Worm (Caenorhabditis elegans): ENCODE results near the gene gcc-2.

The gcc-2 gene

ce11 chrIII:9793592-9794417, 31.9 kb upstream of the gcc-2 start, which contains the start of the genes R10E11.9 and mcm-6:
Gene R10E11.9 (minus strand): TSS chrIII:9793642.
Gene mcm-6 (plus strand): TSS chrIII:9794367.
- peak; percentile 62 for TF ChIP-seq unc-130 (GFP tag; optimal IDR thresholded peaks at IDR 0.05)
- TF ChIP-seq dpl-1 (GFP tag; optimal IDR thresholded peaks at IDR 0.05) = peak; percentile 79
- no peak for TF ChIP-seq daf-16 (GFP tag; optimal IDR thresholded peaks at IDR 0.05)
- peak; percentile 23 for TF ChIP-seq daf-16 (tag; optimal IDR thresholded peaks at IDR 0.05)
- TF ChIP-seq nhr-28 (tag; optimal IDR thresholded peaks at IDR 0.05) = peak; percentile 70
- peak in 1 of 2 experiments; percentile 11 for TF ChIP-seq unc-62 (GFP tag; optimal IDR thresholded peaks at IDR 0.05 in 1 of 2)
- no peak for TF ChIP-seq unc-62 (tag; optimal IDR thresholded peaks at IDR 0.05)
- no peak for TF ChIP-seq mxl-2 (GFP tag; conservative IDR thresholded peaks at IDR 0.05)
- TF ChIP-seq ceh-82 (tag; optimal IDR thresholded peaks at IDR 0.05) = no peak

DNA sequence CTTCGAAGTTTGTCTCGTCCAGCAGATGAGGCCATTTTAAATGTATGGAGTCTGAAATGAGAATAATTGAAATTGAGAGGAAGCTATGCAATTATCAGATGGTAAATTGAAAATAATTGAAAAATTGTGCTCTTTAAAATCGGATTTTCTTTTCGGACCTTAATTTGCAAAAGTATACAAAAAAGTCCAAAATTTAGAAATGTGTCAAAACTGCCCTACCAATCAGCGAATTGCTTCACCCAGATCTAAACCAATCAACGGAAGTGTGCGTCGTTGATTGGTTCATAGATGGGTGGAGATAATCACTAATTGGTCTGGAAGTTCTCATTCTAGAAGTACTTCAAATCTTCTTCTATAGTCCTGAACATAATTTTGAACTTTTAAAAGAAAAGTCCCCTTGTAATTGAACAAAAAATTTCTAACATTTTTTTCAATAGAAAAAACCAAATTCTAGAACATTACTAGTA, 27.7 kb upstream of the gcc-2 start, which contains the start of gene R10E11.5:
TSS of gene R10E11.5 (minus strand) at position 51 of the 467 bp plus-strand sequence.
- TF ChIP-seq dmd-9 (GFP tag; IDR thresholded peaks at IDR 0.05) = no peak
- TF ChIP-seq madf-5 (GFP tag; IDR thresholded peaks at IDR 0.05) = no peak
- TF ChIP-seq Y75B8A.6 (GFP tag; IDR thresholded peaks at IDR 0.05) = no peak
- TF ChIP-seq ceh-82 (tag; optimal IDR thresholded peaks at IDR 0.05) = no peak
- no peak for TF ChIP-seq ceh-20 (GFP tag; IDR thresholded peaks at IDR 0.05)
- no peak for TF ChIP-seq nhr-237 (tag; optimal IDR thresholded peaks at IDR 0.05)
- TF ChIP-seq daf-16 (GFP tag; optimal IDR thresholded peaks at IDR 0.05) = no peak
- TF ChIP-seq daf-16 (tag; optimal IDR thresholded peaks at IDR 0.05) = no peak
- TF ChIP-seq mep-1 (tag; optimal IDR thresholded peaks at IDR 0.05) = no peak
- no peak for TF ChIP-seq lin-15B (tag; optimal IDR thresholded peaks at IDR 0.05)
- no peak for TF ChIP-seq snpc-1.2 (GFP tag; IDR thresholded peaks at IDR 0.05)
- TF ChIP-seq lir-3 (tag; optimal IDR thresholded peaks at IDR 0.05) = no peak
- no peak for TF ChIP-seq egl-43 (GFP tag; IDR thresholded peaks at IDR 0.05)
- no peak for TF ChIP-seq lin-13 (GFP tag; optimal IDR thresholded peaks at IDR 0.05)
- TF ChIP-seq set-16 (GFP tag; IDR thresholded peaks at IDR 0.05) = no peak
- TF ChIP-seq pqm-1 (tag; optimal IDR thresholded peaks at IDR 0.05) = no peak
- no peak for TF ChIP-seq fkh-10 (GFP tag; optimal IDR thresholded peaks at IDR 0.05)
- TF ChIP-seq lin-39 (tag; optimal IDR thresholded peaks at IDR 0.05) = no peak
- no peak for TF ChIP-seq mxl-2 (GFP tag; conservative IDR thresholded peaks at IDR 0.05)

DNA sequence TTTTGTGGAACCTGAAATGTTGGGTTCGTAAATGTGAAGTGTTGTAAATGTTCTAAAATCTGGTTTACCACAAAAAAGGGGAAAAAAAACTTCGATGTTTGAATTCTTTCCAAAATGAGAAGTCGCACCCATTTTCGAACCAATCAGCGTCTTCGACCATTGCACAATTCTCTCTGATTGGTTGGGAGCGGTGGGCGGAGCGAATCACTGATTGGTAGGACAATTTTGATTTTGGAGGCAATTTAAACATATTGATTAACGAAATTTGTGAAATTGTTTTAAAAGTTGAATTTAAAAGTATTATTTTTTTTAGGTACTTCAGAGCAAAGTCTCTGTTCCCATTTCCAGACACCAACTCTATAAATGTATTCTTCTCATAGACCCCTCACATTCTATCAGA, 27.1 kb upstream of the gcc-2 start:
- no peak for TF ChIP-seq tag-97 (GFP tag; IDR thresholded peaks at IDR 0.05)
- TF ChIP-seq ztf-7 (tag; optimal IDR thresholded peaks at IDR 0.05) = no peak
- no peak for TF ChIP-seq snpc-1.2 (GFP tag; IDR thresholded peaks at IDR 0.05)
- no peak for TF ChIP-seq snpc-4 (tag; optimal IDR thresholded peaks at IDR 0.05)

DNA sequence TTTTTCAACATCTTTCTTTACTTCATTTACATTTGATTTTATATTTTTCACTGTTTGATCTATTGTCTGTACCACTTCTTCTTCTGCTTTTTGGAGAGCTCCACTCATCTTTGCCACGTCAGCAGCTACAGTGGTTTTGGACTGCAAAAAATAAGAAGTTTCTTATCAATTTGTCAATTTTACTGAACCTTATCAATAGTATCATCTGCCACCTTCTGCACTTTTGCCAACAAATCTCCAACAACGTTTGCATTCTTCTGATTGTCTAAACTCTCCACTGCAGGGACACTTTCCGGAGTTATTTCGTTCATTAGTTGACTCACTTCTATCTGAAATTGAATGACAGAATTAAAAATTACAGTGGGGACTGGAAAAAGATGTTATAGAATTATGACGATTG, 24.8 kb upstream of the gcc-2 start:
- TF ChIP-seq nhr-25 (tag; optimal IDR thresholded peaks at IDR 0.05; ENCODE audit: borderline replicate concordance, insufficient read depth) (no peak), egl-43 (GFP tag; IDR thresholded peaks at IDR 0.05) (no peak), lsy-2 (tag; optimal IDR thresholded peaks at IDR 0.05) (peak in 1 of 2 experiments; percentile 10), daf-16 (GFP tag; optimal IDR thresholded peaks at IDR 0.05) (no peak), daf-16 (tag; optimal IDR thresholded peaks at IDR 0.05) (peak; percentile 33), ceh-82 (tag; optimal IDR thresholded peaks at IDR 0.05) (no peak), duxl-1 (tag; optimal IDR thresholded peaks at IDR 0.05; ENCODE audit: poor library complexity) (no peak), pqm-1 (tag; optimal IDR thresholded peaks at IDR 0.05) (peak; percentile 88), nhr-28 (tag; optimal IDR thresholded peaks at IDR 0.05) (peak; percentile 40), nhr-76 (tag; optimal IDR thresholded peaks at IDR 0.05) (no peak), lin-38 (GFP tag; IDR thresholded peaks at IDR 0.05) (0 out of 2 replicates have a peak, but pooled peaks have one; percentile 31), fos-1 (tag; optimal IDR thresholded peaks at IDR 0.05) (no peak), set-16 (GFP tag; IDR thresholded peaks at IDR 0.05) (no peak), skn-1 (tag; optimal IDR thresholded peaks at IDR 0.05) (no peak), lin-13 (GFP tag; optimal IDR thresholded peaks at IDR 0.05) (no peak), T20F7.1 (GFP tag; optimal IDR thresholded peaks at IDR 0.05) (peak; percentile 5), pha-4 (GFP tag; IDR thresholded peaks at IDR 0.05) (no peak), pha-4 (tag; optimal IDR thresholded peaks at IDR 0.05) (no peak), arid-1 (GFP tag; conservative IDR thresholded peaks at IDR 0.05) (no peak), rbr-2 (tag; optimal IDR thresholded peaks at IDR 0.05) (no peak), dve-1 (tag; optimal IDR thresholded peaks at IDR 0.05; ENCODE audit: insufficient read depth) (peak; percentile 54), fkh-10 (GFP tag; optimal IDR thresholded peaks at IDR 0.05) (no peak), sdz-12 (GFP tag; optimal IDR thresholded peaks at IDR 0.05) (no peak), dpl-1 (GFP tag; optimal IDR thresholded peaks at IDR 0.05) (no peak), nhr-77 (tag; optimal IDR thresholded peaks at IDR 0.05) (peak; percentile 17), nhr-102 (tag; optimal IDR thresholded peaks at IDR 0.05) (no peak), lin-15B (tag; optimal IDR thresholded peaks at IDR 0.05) (no peak)
